Fruit fly (Drosophila melanogaster): Measurements from ENCODE around the gene NELF-B.

NELF-B gene

dm6 chrX:7717832-7718231, 10.3 kb downstream of the NELF-B start, which contains the start of gene CG15478:
TSS of gene CG15478 (minus strand) at chrX:7717932.
- TF ChIP-seq CG11617 (GFP tag; optimal IDR thresholded peaks at IDR 0.05) (no peak), CG7101 (tag; optimal IDR thresholded peaks at IDR 0.05) (no peak), ovo (GFP tag; optimal IDR thresholded peaks at IDR 0.05) (no peak), pad (GFP tag; optimal IDR thresholded peaks at IDR 0.05) (no peak)

- no peak for TF ChIP-seq CG12768 (GFP tag; optimal IDR thresholded peaks at IDR 0.05)
- TF ChIP-seq CG14711 (tag; optimal IDR thresholded peaks at IDR 0.05): no peak
- TF ChIP-seq cic (GFP tag; optimal IDR thresholded peaks at IDR 0.05): no peak
- no peak for TF ChIP-seq CG5204 (GFP tag; optimal IDR thresholded peaks at IDR 0.05)
- TF ChIP-seq cnc (optimal IDR thresholded peaks at IDR 0.05): no peak
- no peak for TF ChIP-seq bab1 (GFP tag; optimal IDR thresholded peaks at IDR 0.05)
- no peak for TF ChIP-seq CG33017 (tag; optimal IDR thresholded peaks at IDR 0.05)
- TF ChIP-seq Hr96 (GFP tag; optimal IDR thresholded peaks at IDR 0.05): no peak
- no peak for TF ChIP-seq CG11617 (GFP tag; optimal IDR thresholded peaks at IDR 0.05)
- no peak for TF ChIP-seq Mnt (GFP tag; optimal IDR thresholded peaks at IDR 0.05)
- no peak for TF ChIP-seq kay (GFP tag; ENCODE audit: borderline replicate concordance)
- no peak for TF ChIP-seq ovo (GFP tag; optimal IDR thresholded peaks at IDR 0.05)
- no peak for TF ChIP-seq toe (GFP tag; optimal IDR thresholded peaks at IDR 0.05)
- TF ChIP-seq pad (GFP tag; optimal IDR thresholded peaks at IDR 0.05): no peak
- TF ChIP-seq CG1620 (GFP tag; optimal IDR thresholded peaks at IDR 0.05): no peak
Measured at dm6 chrX:7715433-7715832, 12.7 kb downstream of the NELF-B start.

DNA sequence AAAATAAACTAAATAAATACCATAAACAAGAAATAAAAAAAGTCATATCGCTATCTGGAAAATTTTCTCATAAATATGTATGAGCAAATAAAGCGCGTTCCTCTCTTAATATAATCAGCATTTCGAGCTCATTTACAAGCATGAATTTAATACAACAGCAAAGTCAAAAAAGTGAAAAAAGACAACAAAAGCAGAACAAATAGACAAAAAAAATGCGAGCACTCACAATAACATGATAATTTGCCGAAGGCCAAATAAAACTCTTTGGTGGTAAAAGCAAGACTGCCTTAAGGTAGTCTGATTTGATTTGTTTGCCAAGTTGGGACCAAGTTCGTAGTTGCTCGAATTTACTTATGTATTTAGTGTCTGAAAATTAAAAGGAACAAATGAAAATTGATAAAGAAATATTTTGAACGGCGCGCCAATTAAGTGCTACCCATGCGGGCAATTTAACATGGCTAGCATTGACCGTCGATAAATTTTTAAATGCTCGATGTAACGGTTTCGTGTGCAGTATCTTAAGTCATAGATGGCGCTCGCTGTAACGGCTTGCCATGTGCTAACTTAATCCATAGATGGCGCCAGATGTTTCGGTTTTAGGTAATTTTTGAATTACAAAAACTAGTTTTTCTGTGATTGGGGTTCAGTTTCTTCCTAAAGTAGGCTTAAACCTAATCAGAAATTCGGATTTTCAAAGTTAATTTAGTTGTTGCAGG, 17.6 kb downstream of the NELF-B start:
- TF ChIP-seq CG14711 (tag; optimal IDR thresholded peaks at IDR 0.05) (no peak), Crg-1 (GFP tag; optimal IDR thresholded peaks at IDR 0.05) (peak; percentile 20), CG12768 (GFP tag; optimal IDR thresholded peaks at IDR 0.05) (no peak), bab1 (GFP tag; optimal IDR thresholded peaks at IDR 0.05) (no peak), tj (GFP tag; optimal IDR thresholded peaks at IDR 0.05) (peak; percentile 18), cic (GFP tag; optimal IDR thresholded peaks at IDR 0.05) (no peak), CG7045 (GFP tag; optimal IDR thresholded peaks at IDR 0.05) (no peak), CG11617 (GFP tag; optimal IDR thresholded peaks at IDR 0.05) (no peak), cnc (optimal IDR thresholded peaks at IDR 0.05) (no peak), CG33017 (tag; optimal IDR thresholded peaks at IDR 0.05) (no peak), CG5204 (GFP tag; optimal IDR thresholded peaks at IDR 0.05) (no peak), Mnt (GFP tag; optimal IDR thresholded peaks at IDR 0.05) (peak; percentile 81), pad (GFP tag; optimal IDR thresholded peaks at IDR 0.05) (peak; percentile 34), toe (GFP tag; optimal IDR thresholded peaks at IDR 0.05) (no peak), CG7101 (tag; optimal IDR thresholded peaks at IDR 0.05) (peak; percentile 38), ovo (GFP tag; optimal IDR thresholded peaks at IDR 0.05) (peak; percentile 81), Clk (GFP tag; optimal IDR thresholded peaks at IDR 0.05) (no peak), CG1620 (GFP tag; optimal IDR thresholded peaks at IDR 0.05) (peak; percentile 67), kay (GFP tag; ENCODE audit: borderline replicate concordance) (peak; percentile 85), Hr96 (GFP tag; optimal IDR thresholded peaks at IDR 0.05) (peak; percentile 26)

- TF ChIP-seq Mnt (GFP tag; optimal IDR thresholded peaks at IDR 0.05): peak; percentile 14
- peak; percentile 84 for TF ChIP-seq ovo (GFP tag; optimal IDR thresholded peaks at IDR 0.05)
- no peak for TF ChIP-seq cic (GFP tag; optimal IDR thresholded peaks at IDR 0.05)
- TF ChIP-seq Clk (GFP tag; optimal IDR thresholded peaks at IDR 0.05): no peak
- peak; percentile 66 for TF ChIP-seq kay (GFP tag; ENCODE audit: borderline replicate concordance)
- TF ChIP-seq pad (GFP tag; optimal IDR thresholded peaks at IDR 0.05): peak; percentile 87
- TF ChIP-seq tj (GFP tag; optimal IDR thresholded peaks at IDR 0.05): no peak
- TF ChIP-seq CG5204 (GFP tag; optimal IDR thresholded peaks at IDR 0.05): no peak
- TF ChIP-seq CG1620 (GFP tag; optimal IDR thresholded peaks at IDR 0.05): no peak
- no peak for TF ChIP-seq Crg-1 (GFP tag; optimal IDR thresholded peaks at IDR 0.05)
Measured at dm6 chrX:7709708-7710438, 18.3 kb downstream of the NELF-B start.

- peak; percentile 84 for TF ChIP-seq CG1620 (GFP tag; optimal IDR thresholded peaks at IDR 0.05)
- TF ChIP-seq CG14711 (tag; optimal IDR thresholded peaks at IDR 0.05): peak; percentile 75
- TF ChIP-seq ovo (GFP tag; optimal IDR thresholded peaks at IDR 0.05): peak; percentile 61
- TF ChIP-seq kay (GFP tag; ENCODE audit: borderline replicate concordance): peak; percentile 51
- peak; percentile 85 for TF ChIP-seq CG5204 (GFP tag; optimal IDR thresholded peaks at IDR 0.05)
- peak; percentile 84 for TF ChIP-seq pad (GFP tag; optimal IDR thresholded peaks at IDR 0.05)
- peak; percentile 93 for TF ChIP-seq Hr96 (GFP tag; optimal IDR thresholded peaks at IDR 0.05)
- TF ChIP-seq cnc (optimal IDR thresholded peaks at IDR 0.05): no peak
- peak; percentile 63 for TF ChIP-seq CG12768 (GFP tag; optimal IDR thresholded peaks at IDR 0.05)
- peak; percentile 93 for TF ChIP-seq CG11617 (GFP tag; optimal IDR thresholded peaks at IDR 0.05)
- TF ChIP-seq CG7101 (tag; optimal IDR thresholded peaks at IDR 0.05): peak; percentile 86
- peak; percentile 75 for TF ChIP-seq CG7045 (GFP tag; optimal IDR thresholded peaks at IDR 0.05)
- TF ChIP-seq Clk (GFP tag; optimal IDR thresholded peaks at IDR 0.05): peak; percentile 66
- peak; percentile 72 for TF ChIP-seq toe (GFP tag; optimal IDR thresholded peaks at IDR 0.05)
- TF ChIP-seq Crg-1 (GFP tag; optimal IDR thresholded peaks at IDR 0.05): peak; percentile 76
- TF ChIP-seq tj (GFP tag; optimal IDR thresholded peaks at IDR 0.05): peak; percentile 89
- TF ChIP-seq bab1 (GFP tag; optimal IDR thresholded peaks at IDR 0.05): peak; percentile 91
- peak; percentile 74 for TF ChIP-seq CG33017 (tag; optimal IDR thresholded peaks at IDR 0.05)
- peak; percentile 70 for TF ChIP-seq cic (GFP tag; optimal IDR thresholded peaks at IDR 0.05)
- TF ChIP-seq Mnt (GFP tag; optimal IDR thresholded peaks at IDR 0.05): peak; percentile 72
Measured at dm6 chrX:7708942-7709707, 19.0 kb downstream of the NELF-B start, which contains the start of gene CHES-1-like. TSS of gene CHES-1-like (minus strand) at chrX:7709385.

Data from whole organism, adult.